Worm (Caenorhabditis elegans) whole organism, L3 larva: ENCODE results near the gene R02F2.4.

Experiments
- R02D3.7 ChIP-seq: fragments of 150-350 bp; optimal IDR thresholded peaks from 2 replicates; lab custom pipeline; 2014; ENCODE audit warnings: missing biosample characterization, missing genetic modification characterization
- ZK546.5 ChIP-seq: sonication (generic microtip); optimal IDR thresholded peaks from 2 replicates; lab custom pipeline; 2017; ENCODE audit warnings: missing biosample characterization, missing genetic modification characterization
- aly-2 ChIP-seq: fragments of 150-350 bp; optimal IDR thresholded peaks from 2 replicates; lab custom pipeline; 2014; ENCODE audit warnings: missing biosample characterization, missing genetic modification characterization
- ama-1 ChIP-seq: fragments of 150-350 bp; optimal IDR thresholded peaks from 2 replicates; lab custom pipeline; 2018
- ceh-16 ChIP-seq: sonication (generic microtip); optimal IDR thresholded peaks from 2 replicates; lab custom pipeline; 2017; ENCODE audit warnings: missing biosample characterization, missing genetic modification characterization
- ceh-28 ChIP-seq: fragments of 150-350 bp; optimal IDR thresholded peaks from 2 replicates; lab custom pipeline; 2014; ENCODE audit warnings: missing biosample characterization, missing genetic modification reagents, missing genetic modification characterization
- ceh-82 ChIP-seq: fragments of 150-350 bp; optimal IDR thresholded peaks from 2 replicates; lab custom pipeline; 2014; ENCODE audit warnings: missing biosample characterization, missing genetic modification characterization
- ceh-9 ChIP-seq: sonication (generic microtip); optimal IDR thresholded peaks from 2 replicates; lab custom pipeline; 2018; ENCODE audit warnings: missing biosample characterization, missing genetic modification characterization
- daf-12 ChIP-seq: fragments of 150-350 bp; optimal IDR thresholded peaks from 2 replicates; lab custom pipeline; 2014; ENCODE audit warnings: missing biosample characterization, missing genetic modification reagents, missing genetic modification characterization
- egl-27 ChIP-seq: sonication (generic microtip); optimal IDR thresholded peaks from 4 replicates; lab custom pipeline; 2017; ENCODE audit warnings: missing biosample characterization, missing genetic modification reagents, missing genetic modification characterization
- egl-5 ChIP-seq: fragments of 150-350 bp; optimal IDR thresholded peaks from 2 replicates; lab custom pipeline; 2017; ENCODE audit warnings: missing biosample characterization, missing genetic modification reagents, missing genetic modification characterization, inconsistent platforms
- elt-1 ChIP-seq: fragments of 150-350 bp; optimal IDR thresholded peaks from 2 replicates; lab custom pipeline; 2014; ENCODE audit warnings: missing biosample characterization, missing genetic modification characterization
- elt-2 ChIP-seq: sonication (generic microtip); optimal IDR thresholded peaks from 2 replicates; lab custom pipeline; 2016; ENCODE audit warnings: missing genetic modification reagents, mild to moderate bottlenecking, missing genetic modification characterization, missing compliant biosample characterization
- elt-3 ChIP-seq, 3 experiments: fragments of 150-350 bp in 1 of 3; sonication (generic microtip) in 2 of 3; optimal IDR thresholded peaks; 2 replicates in 2 of 3; 4 replicates in 1 of 3; lab custom pipeline; 2014 to 2017; ENCODE audit warnings: missing biosample characterization in 3 of 3, missing genetic modification characterization in 3 of 3
- eor-1 ChIP-seq, 2 experiments: fragments of 150-350 bp; optimal IDR thresholded peaks; 2 replicates each; lab custom pipeline; 2014 to 2018; ENCODE audit warnings: missing biosample characterization in 2 of 2, missing genetic modification characterization in 2 of 2
- fkh-10 ChIP-seq: sonication (generic microtip); optimal IDR thresholded peaks from 2 replicates; lab custom pipeline; 2017; ENCODE audit warnings: missing biosample characterization, missing genetic modification reagents, missing genetic modification characterization
- fkh-2 ChIP-seq: fragments of 150-350 bp; optimal IDR thresholded peaks from 2 replicates; lab custom pipeline; 2014; ENCODE audit warnings: missing biosample characterization, missing genetic modification reagents, missing genetic modification characterization
- fos-1 ChIP-seq: fragments of 150-350 bp; optimal IDR thresholded peaks from 2 replicates; lab custom pipeline; 2014; ENCODE audit warnings: missing biosample characterization, missing genetic modification characterization
- hmg-11 ChIP-seq: sonication (generic microtip); optimal IDR thresholded peaks from 2 replicates; lab custom pipeline; 2016; ENCODE audit warnings: missing genetic modification characterization, missing compliant biosample characterization
- jun-1 ChIP-seq: fragments of 150-350 bp; optimal IDR thresholded peaks from 2 replicates; lab custom pipeline; 2014; ENCODE audit warnings: missing biosample characterization, missing genetic modification reagents, missing genetic modification characterization
- lin-15B ChIP-seq: fragments of 150-350 bp; optimal IDR thresholded peaks from 2 replicates; lab custom pipeline; 2014; ENCODE audit warnings: missing biosample characterization, missing genetic modification characterization
- lin-39 ChIP-seq: fragments of 150-350 bp; optimal IDR thresholded peaks from 2 replicates; lab custom pipeline; 2018; ENCODE audit warnings: missing biosample characterization, missing genetic modification reagents, missing genetic modification characterization
- lsy-12 ChIP-seq: sonication (generic microtip); optimal IDR thresholded peaks from 2 replicates; lab custom pipeline; 2016; ENCODE audit warnings: mild to moderate bottlenecking, missing genetic modification characterization, missing compliant biosample characterization
- mdl-1 ChIP-seq: fragments of 150-350 bp; optimal IDR thresholded peaks from 2 replicates; lab custom pipeline; 2014; ENCODE audit warnings: missing biosample characterization, missing genetic modification characterization
- mml-1 ChIP-seq: fragments of 150-350 bp; sonication (generic microtip); optimal IDR thresholded peaks from 3 replicates; lab custom pipeline; 2014; ENCODE audit warnings: missing biosample characterization, missing genetic modification characterization
- nfya-1 ChIP-seq: sonication (generic microtip); optimal IDR thresholded peaks from 2 replicates; lab custom pipeline; 2017; ENCODE audit warnings: missing genetic modification characterization, mild to moderate bottlenecking, missing compliant biosample characterization, antibody characterized with exemption, moderate library complexity; ENCODE audit not compliant: insufficient read depth
- nhr-11 ChIP-seq: fragments of 150-350 bp; optimal IDR thresholded peaks from 2 replicates; lab custom pipeline; 2014; ENCODE audit warnings: missing biosample characterization, missing genetic modification characterization
- nhr-12 ChIP-seq: fragments of 150-350 bp; optimal IDR thresholded peaks from 2 replicates; lab custom pipeline; 2014; ENCODE audit warnings: missing biosample characterization, missing genetic modification characterization
- nhr-23 ChIP-seq: fragments of 150-350 bp; optimal IDR thresholded peaks from 2 replicates; lab custom pipeline; 2014; ENCODE audit warnings: missing biosample characterization, missing genetic modification reagents, missing genetic modification characterization
- nhr-237 ChIP-seq: fragments of 150-350 bp; optimal IDR thresholded peaks from 2 replicates; lab custom pipeline; 2014; ENCODE audit warnings: missing biosample characterization, missing genetic modification characterization
- nhr-25 ChIP-seq: sonication (generic microtip); optimal IDR thresholded peaks from 2 replicates; lab custom pipeline; 2017; ENCODE audit warnings: missing biosample characterization, missing genetic modification characterization
- nhr-28 ChIP-seq: fragments of 150-350 bp; optimal IDR thresholded peaks from 2 replicates; lab custom pipeline; 2014; ENCODE audit warnings: missing biosample characterization, missing genetic modification characterization
- nhr-43 ChIP-seq: sonication (generic microtip); optimal IDR thresholded peaks from 2 replicates; lab custom pipeline; 2016; ENCODE audit warnings: mild to moderate bottlenecking, missing genetic modification characterization, missing compliant biosample characterization; ENCODE audit not compliant: poor library complexity, severe bottlenecking
- nhr-67 ChIP-seq: fragments of 150-350 bp; optimal IDR thresholded peaks from 2 replicates; lab custom pipeline; 2014; ENCODE audit warnings: missing biosample characterization, missing genetic modification characterization
- nhr-76 ChIP-seq: fragments of 150-350 bp; sonication (generic microtip); optimal IDR thresholded peaks from 5 replicates; lab custom pipeline; 2014; ENCODE audit warnings: missing biosample characterization, missing genetic modification characterization
- nhr-77 ChIP-seq: fragments of 150-350 bp; optimal IDR thresholded peaks from 2 replicates; lab custom pipeline; 2014; ENCODE audit warnings: missing biosample characterization, missing genetic modification characterization
- pha-4 ChIP-seq: fragments of 150-350 bp; optimal IDR thresholded peaks from 2 replicates; lab custom pipeline; 2014; ENCODE audit warnings: missing biosample characterization, missing genetic modification reagents, missing genetic modification characterization
- pqm-1 ChIP-seq: fragments of 150-350 bp; optimal IDR thresholded peaks from 2 replicates; lab custom pipeline; 2017; ENCODE audit warnings: missing biosample characterization, missing genetic modification characterization, inconsistent platforms
- sea-2 ChIP-seq: fragments of 150-350 bp; sonication (generic microtip); optimal IDR thresholded peaks from 4 replicates; lab custom pipeline; 2014; ENCODE audit warnings: missing biosample characterization, missing genetic modification reagents, missing genetic modification characterization
- skn-1 ChIP-seq: fragments of 150-350 bp; optimal IDR thresholded peaks from 2 replicates; lab custom pipeline; 2014; ENCODE audit warnings: missing biosample characterization, missing genetic modification characterization
- snpc-4 ChIP-seq: fragments of 150-350 bp; optimal IDR thresholded peaks from 2 replicates; lab custom pipeline; 2014; ENCODE audit warnings: missing biosample characterization, missing genetic modification characterization
- tbx-2 ChIP-seq: sonication (generic microtip); optimal IDR thresholded peaks from 2 replicates; lab custom pipeline; 2016; ENCODE audit warnings: mild to moderate bottlenecking, missing genetic modification characterization, missing compliant biosample characterization
- unc-39 ChIP-seq: sonication (generic microtip); optimal IDR thresholded peaks from 4 replicates; lab custom pipeline; 2017; ENCODE audit warnings: missing biosample characterization, missing genetic modification characterization
- unc-62 ChIP-seq: fragments of 150-350 bp; sonication (generic microtip); optimal IDR thresholded peaks from 4 replicates; lab custom pipeline; 2014; ENCODE audit warnings: missing biosample characterization, missing genetic modification reagents, missing genetic modification characterization
- zag-1 ChIP-seq: fragments of 150-350 bp; optimal IDR thresholded peaks from 2 replicates; lab custom pipeline; 2014; ENCODE audit warnings: missing biosample characterization, missing genetic modification characterization
- ztf-11 ChIP-seq: fragments of 150-350 bp; optimal IDR thresholded peaks from 2 replicates; lab custom pipeline; 2014; ENCODE audit warnings: missing biosample characterization, missing genetic modification characterization
- ztf-4 ChIP-seq: fragments of 150-350 bp; optimal IDR thresholded peaks from 2 replicates; lab custom pipeline; 2014; ENCODE audit warnings: missing biosample characterization, missing genetic modification characterization

The R02F2.4 gene

DNA sequence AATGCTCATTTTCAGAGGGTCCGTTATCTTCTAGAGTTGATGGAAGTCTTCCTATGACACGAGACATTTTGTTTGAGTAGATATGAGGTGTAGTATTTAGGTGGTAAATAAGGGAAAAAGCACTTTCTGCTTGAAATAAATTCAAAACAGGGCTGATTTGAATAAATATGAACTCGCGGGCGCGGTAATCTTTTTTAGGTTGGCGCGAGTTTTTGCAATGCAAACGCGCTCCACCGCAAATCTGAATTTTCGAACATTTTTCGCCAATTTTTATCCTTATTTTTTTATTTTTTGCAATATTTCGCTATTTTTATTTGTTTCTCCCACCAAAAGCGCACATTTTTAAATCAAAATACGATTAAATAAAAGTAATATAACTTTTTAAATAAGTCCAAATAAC, 35.9 kb upstream of the R02F2.4 start, which contains the start of gene skpt-1:
TSS of gene skpt-1 (minus strand) at position 219 of the 400 bp plus-strand sequence.
- TF ChIP-seq pha-4 (tag; lab: Kevin White, UChicago), result peak; percentile 51
- no peak for TF ChIP-seq eor-1 (tag; optimal IDR thresholded peaks at IDR 0.05; lab: Kevin White, UChicago)
- TF ChIP-seq nfya-1 (tag; lab: Kevin White, UChicago), result peak; percentile 58
- TF ChIP-seq mdl-1 (tag; lab: Kevin White, UChicago), result no peak
- TF ChIP-seq ceh-9 (tag; lab: Kevin White, UChicago), result no peak
- TF ChIP-seq jun-1 (tag; lab: Kevin White, UChicago), result no peak
- no peak for TF ChIP-seq nhr-43 (tag; lab: Kevin White, UChicago)
- TF ChIP-seq nhr-23 (tag; lab: Kevin White, UChicago), result peak; percentile 22
- TF ChIP-seq tbx-2 (tag; lab: Kevin White, UChicago), result no peak
- no peak for TF ChIP-seq nhr-77 (tag; lab: Kevin White, UChicago)
- no peak for TF ChIP-seq ceh-82
- no peak for TF ChIP-seq ZK546.5
- peak; percentile 40 for TF ChIP-seq lin-39 (tag; lab: Kevin White, UChicago)
- no peak for TF ChIP-seq nhr-11
- no peak for TF ChIP-seq nhr-76
- peak; percentile 53 for TF ChIP-seq lin-15B (tag; lab: Kevin White, UChicago)
- TF ChIP-seq nhr-237 (tag; lab: Kevin White, UChicago), result no peak

ce11 chrIII:5449762-5450308, 34.3 kb upstream of the R02F2.4 start, which contains the start of gene F48E8.8:
TSS of gene F48E8.8 (minus strand) at chrIII:5449812.
- TF ChIP-seq zag-1 (tag; lab: Kevin White, UChicago) (no peak), snpc-4 (tag; lab: Kevin White, UChicago) (no peak), ceh-16 (no peak), fkh-10 (no peak), pha-4 (tag; lab: Kevin White, UChicago) (peak; percentile 64), ztf-4 (no peak), ztf-11 (tag; lab: Kevin White, UChicago) (no peak), ceh-82 (no peak), nhr-11 (no peak), nhr-43 (tag; lab: Kevin White, UChicago) (no peak), nhr-23 (tag; lab: Kevin White, UChicago) (no peak), nhr-28 (tag; lab: Kevin White, UChicago) (no peak), elt-1 (tag; lab: Kevin White, UChicago) (no peak), egl-27 (tag; lab: Kevin White, UChicago) (no peak), nhr-12 (tag; lab: Kevin White, UChicago) (no peak), nfya-1 (tag; lab: Kevin White, UChicago) (peak; percentile 80), ceh-9 (tag; lab: Kevin White, UChicago) (no peak), elt-2 (tag; lab: Kevin White, UChicago) (peak; percentile 26), eor-1 (tag; optimal IDR thresholded peaks at IDR 0.05; lab: Kevin White, UChicago) (no peak), nhr-25 (no peak), mdl-1 (tag; lab: Kevin White, UChicago) (no peak), jun-1 (tag; lab: Kevin White, UChicago) (no peak), unc-62 (GFP tag; lab: Kevin White, UChicago) (no peak), sea-2 (GFP tag; lab: Kevin White, UChicago) (no peak), nhr-67 (tag; lab: Kevin White, UChicago) (no peak), elt-3 (tag; optimal IDR thresholded peaks at IDR 0.05; lab: Kevin White, UChicago) (no peak), pqm-1 (tag; lab: Kevin White, UChicago) (no peak), daf-12 (tag; lab: Kevin White, UChicago) (no peak), ceh-28 (tag; lab: Kevin White, UChicago) (peak; percentile 43), fos-1 (tag; lab: Kevin White, UChicago) (no peak), unc-39 (tag; lab: Kevin White, UChicago) (no peak), lin-39 (tag; lab: Kevin White, UChicago) (peak; percentile 80), skn-1 (tag; lab: Kevin White, UChicago) (no peak), nhr-76 (no peak), hmg-11 (peak; percentile 79), nhr-237 (tag; lab: Kevin White, UChicago) (no peak), mml-1 (tag; lab: Kevin White, UChicago) (no peak), ama-1 (lab: Kevin White, UChicago) (no peak), egl-5 (tag; lab: Kevin White, UChicago) (peak; percentile 51), lin-15B (tag; lab: Kevin White, UChicago) (peak; percentile 62), ZK546.5 (no peak), R02D3.7 (tag; lab: Kevin White, UChicago) (no peak), lsy-12 (tag; lab: Kevin White, UChicago) (no peak), aly-2 (tag; lab: Kevin White, UChicago) (no peak), nhr-77 (tag; lab: Kevin White, UChicago) (no peak), fkh-2 (no peak), tbx-2 (tag; lab: Kevin White, UChicago) (peak; percentile 11)
